Worm (Caenorhabditis elegans) whole organism, late embryonic: ENCODE results near the gene C42D4.13.

Experiments used
- F13H6.1 ChIP-seq: sonication (generic microtip); optimal IDR thresholded peaks from 2 replicates; lab custom pipeline; 2016; ENCODE audit warnings: missing genetic modification characterization, missing compliant biosample characterization
- K09A11.1 ChIP-seq: sonication (generic microtip); optimal IDR thresholded peaks from 2 replicates; lab custom pipeline; 2017; ENCODE audit warnings: antibody characterized with exemption, mild to moderate bottlenecking, missing genetic modification characterization, missing compliant biosample characterization; ENCODE audit not compliant: insufficient read depth
- T23F11.4 ChIP-seq: fragments of 200-800 bp; sonication (Bioruptor generic); optimal IDR thresholded peaks from 2 replicates; lab custom pipeline; 2018; ENCODE audit warnings: mild to moderate bottlenecking, missing genetic modification characterization, missing compliant biosample characterization
- ahr-1 ChIP-seq: sonication (generic microtip); optimal IDR thresholded peaks from 2 replicates; lab custom pipeline; 2016; ENCODE audit warnings: missing genetic modification characterization, missing compliant biosample characterization
- ama-1 ChIP-seq: fragments of 150-350 bp; optimal IDR thresholded peaks from 2 replicates; lab custom pipeline; 2014
- ceh-18 ChIP-seq: sonication (generic microtip); optimal IDR thresholded peaks from 2 replicates; lab custom pipeline; 2016; ENCODE audit warnings: missing genetic modification characterization, missing compliant biosample characterization
- ceh-19 ChIP-seq: fragments of 200-800 bp; sonication (Bioruptor generic); optimal IDR thresholded peaks from 2 replicates; lab custom pipeline; 2018; ENCODE audit warnings: mild to moderate bottlenecking, missing genetic modification characterization, missing compliant biosample characterization
- ceh-30 ChIP-seq: fragments of 150-350 bp; optimal IDR thresholded peaks from 2 replicates; lab custom pipeline; 2014; ENCODE audit warnings: missing biosample characterization, missing genetic modification characterization
- ceh-31 ChIP-seq: sonication (generic microtip); optimal IDR thresholded peaks from 2 replicates; lab custom pipeline; 2016; ENCODE audit warnings: missing genetic modification characterization, missing compliant biosample characterization
- ceh-45 ChIP-seq: fragments of 200-800 bp; sonication (Bioruptor generic); IDR thresholded peaks from 2 replicates; pipeline ENCODE4 v1.3.6; 2022; ENCODE audit warnings: missing genetic modification reagents, missing genetic modification characterization, missing compliant biosample characterization
- ceh-48 ChIP-seq: sonication (generic microtip); optimal IDR thresholded peaks from 2 replicates; lab custom pipeline; 2016; ENCODE audit warnings: missing genetic modification characterization, inconsistent platforms, missing compliant biosample characterization
- ceh-6 ChIP-seq: fragments of 200-800 bp; sonication (Bioruptor generic); optimal IDR thresholded peaks from 2 replicates; lab custom pipeline; 2018; ENCODE audit warnings: mild to moderate bottlenecking, missing genetic modification characterization, missing compliant biosample characterization
- dmd-4 ChIP-seq: sonication (generic microtip); optimal IDR thresholded peaks from 2 replicates; lab custom pipeline; 2016; ENCODE audit warnings: borderline replicate concordance, missing genetic modification characterization, missing compliant biosample characterization
- elt-2 ChIP-seq: sonication (generic microtip); optimal IDR thresholded peaks from 2 replicates; lab custom pipeline; 2016; ENCODE audit warnings: missing genetic modification reagents, missing genetic modification characterization, missing compliant biosample characterization
- elt-4 ChIP-seq: sonication (generic microtip); optimal IDR thresholded peaks from 2 replicates; lab custom pipeline; 2016; ENCODE audit warnings: missing genetic modification characterization, missing compliant biosample characterization
- eyg-1 ChIP-seq: sonication (generic microtip); optimal IDR thresholded peaks from 2 replicates; lab custom pipeline; 2016; ENCODE audit warnings: missing genotype, missing genetic modification characterization, missing compliant biosample characterization
- fax-1 ChIP-seq: sonication (generic microtip); optimal IDR thresholded peaks from 2 replicates; lab custom pipeline; 2016; ENCODE audit warnings: missing genotype, missing genetic modification characterization, missing compliant biosample characterization
- gmeb-2 ChIP-seq: sonication (generic microtip); optimal IDR thresholded peaks from 2 replicates; lab custom pipeline; 2016; ENCODE audit warnings: missing genetic modification characterization, inconsistent platforms, missing compliant biosample characterization
- lim-6 ChIP-seq: sonication (generic microtip); optimal IDR thresholded peaks from 2 replicates; lab custom pipeline; 2016; ENCODE audit warnings: missing genetic modification characterization, missing compliant biosample characterization
- nfya-1 ChIP-seq: sonication (generic microtip); optimal IDR thresholded peaks from 2 replicates; lab custom pipeline; 2017; ENCODE audit warnings: missing genetic modification characterization, mild to moderate bottlenecking, missing compliant biosample characterization, antibody characterized with exemption, moderate library complexity
- nhr-232 ChIP-seq: sonication (generic microtip); optimal IDR thresholded peaks from 2 replicates; lab custom pipeline; 2016; ENCODE audit warnings: missing genetic modification characterization, missing compliant biosample characterization
- npax-4 ChIP-seq: sonication (generic microtip); optimal IDR thresholded peaks from 2 replicates; lab custom pipeline; 2016; ENCODE audit warnings: missing genetic modification characterization, missing compliant biosample characterization
- odd-2 ChIP-seq: sonication (generic microtip); optimal IDR thresholded peaks from 2 replicates; lab custom pipeline; 2017; ENCODE audit warnings: antibody characterized with exemption, mild to moderate bottlenecking, missing genetic modification characterization, missing compliant biosample characterization
- pag-3 ChIP-seq: sonication (generic microtip); optimal IDR thresholded peaks from 2 replicates; lab custom pipeline; 2016; ENCODE audit warnings: missing compliant biosample characterization, missing genetic modification characterization, borderline replicate concordance
- pqm-1 ChIP-seq: sonication (generic microtip); optimal IDR thresholded peaks from 2 replicates; lab custom pipeline; 2016; ENCODE audit warnings: missing genetic modification characterization, missing compliant biosample characterization
- rnt-1 ChIP-seq: sonication (generic microtip); optimal IDR thresholded peaks from 2 replicates; lab custom pipeline; 2016; ENCODE audit warnings: missing genetic modification characterization, missing compliant biosample characterization
- sdc-2 ChIP-seq: sonication (generic microtip); optimal IDR thresholded peaks from 2 replicates; lab custom pipeline; 2016; ENCODE audit warnings: missing genotype, missing genetic modification characterization, missing compliant biosample characterization
- sox-2 ChIP-seq: fragments of 200-800 bp; sonication (Bioruptor generic); IDR thresholded peaks from 2 replicates; pipeline ENCODE4 v1.3.6; 2022; ENCODE audit warnings: missing genetic modification reagents, missing genetic modification characterization, missing compliant biosample characterization
- syd-9 ChIP-seq: sonication (generic microtip); optimal IDR thresholded peaks from 2 replicates; lab custom pipeline; 2016; ENCODE audit warnings: mild to moderate bottlenecking, missing genetic modification characterization, moderate library complexity, missing compliant biosample characterization
- tbx-7 ChIP-seq: sonication (generic microtip); optimal IDR thresholded peaks from 2 replicates; lab custom pipeline; 2016; ENCODE audit warnings: missing genotype, missing genetic modification characterization, missing compliant biosample characterization
- unc-3 ChIP-seq, 2 experiments: fragments of 200-800 bp in 1 of 2; sonication (Bioruptor generic) in 1 of 2; sonication (generic microtip) in 1 of 2; conservative IDR thresholded peaks in 1 of 2; optimal IDR thresholded peaks in 1 of 2; 2 replicates each; pipeline versions ENCODE4 v1.3.6 to Lab custom; 2016 to 2022; ENCODE audit warnings: missing compliant biosample characterization in 2 of 2, missing genetic modification characterization in 2 of 2, missing genetic modification reagents in 1 of 2
- unc-42 ChIP-seq: sonication (generic microtip); optimal IDR thresholded peaks from 2 replicates; lab custom pipeline; 2016; ENCODE audit warnings: missing genotype, missing genetic modification characterization, missing compliant biosample characterization
- unc-55 ChIP-seq: sonication (generic microtip); optimal IDR thresholded peaks from 2 replicates; lab custom pipeline; 2017; ENCODE audit warnings: missing biosample characterization, missing genetic modification reagents, missing genetic modification characterization

Gene C42D4.13

DNA sequence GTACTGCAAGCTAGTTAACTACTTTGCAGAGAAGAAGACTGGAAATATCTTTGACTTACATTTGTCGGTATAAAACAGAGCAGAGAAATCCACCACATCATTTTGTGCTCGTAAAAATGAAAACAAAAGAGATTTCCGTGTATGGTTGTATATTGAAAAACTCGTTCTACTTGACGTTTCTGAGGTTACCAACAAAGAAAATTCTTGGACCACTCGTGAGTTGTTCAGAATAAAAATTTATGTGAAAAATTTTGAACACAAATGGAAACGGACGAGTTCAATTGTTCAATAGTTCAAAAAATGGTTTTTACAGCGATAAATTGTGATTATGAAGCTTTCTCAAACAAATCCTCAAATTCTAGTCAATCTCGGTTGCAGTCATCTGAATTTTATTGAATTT lies 3.3 kb downstream of the C42D4.13 start, which contains the start of gene clec-179:
clec-179 (minus strand) TSS at position 101 of the 400 bp plus-strand sequence.
- TF ChIP-seq gmeb-2 (tag; lab: Kevin White, UChicago) (no peak), F13H6.1 (tag; lab: Kevin White, UChicago) (no peak)

DNA sequence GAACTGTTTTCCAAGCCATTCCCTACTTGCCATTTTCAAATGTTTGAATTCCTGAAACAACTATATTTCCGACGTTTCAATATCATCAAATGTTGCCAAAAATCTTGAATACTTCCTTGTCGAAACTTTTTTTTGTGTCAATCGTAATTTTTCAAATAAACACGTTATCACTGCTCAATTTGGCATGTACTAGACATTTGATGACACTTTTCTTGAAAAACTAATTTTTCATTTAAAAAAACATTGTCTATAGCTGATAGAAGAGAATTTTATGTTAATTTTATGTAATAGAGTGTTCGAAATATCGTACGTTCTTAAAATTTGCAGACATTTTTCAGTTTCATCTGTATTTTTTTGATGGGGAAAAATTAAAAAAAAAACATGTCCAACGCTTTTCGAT lies 5.1 kb downstream of the C42D4.13 start:
- no peak for TF ChIP-seq ceh-31 (tag; lab: Kevin White, UChicago)
- no peak for TF ChIP-seq pag-3 (tag; lab: Kevin White, UChicago)
- TF ChIP-seq tbx-7 (tag; lab: Kevin White, UChicago): no peak
- no peak for TF ChIP-seq unc-42 (tag; lab: Kevin White, UChicago)
- TF ChIP-seq ceh-6: no peak
- TF ChIP-seq odd-2 (tag; lab: Kevin White, UChicago): no peak
- TF ChIP-seq ceh-48 (tag; lab: Kevin White, UChicago): no peak
- no peak for TF ChIP-seq T23F11.4
- no peak for TF ChIP-seq lim-6 (tag; lab: Kevin White, UChicago)
- no peak for TF ChIP-seq rnt-1 (tag; lab: Kevin White, UChicago)

DNA sequence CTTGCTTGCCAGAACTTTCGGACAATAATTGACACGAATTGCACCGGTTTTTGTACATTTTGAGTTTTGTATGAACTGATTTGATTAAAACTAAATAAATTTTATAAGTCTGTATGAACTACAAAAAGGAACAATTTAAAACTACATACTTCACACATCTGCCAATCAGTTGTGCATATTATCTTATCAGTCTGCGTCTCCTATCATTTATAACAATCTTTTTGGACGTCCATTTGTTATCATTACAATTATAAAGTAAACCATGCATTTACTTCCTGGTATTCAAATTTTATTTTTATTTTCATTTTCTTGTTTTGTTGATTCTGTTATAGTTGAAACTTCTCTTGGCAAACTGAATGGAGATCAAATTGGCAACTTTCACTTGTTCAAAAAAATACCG lies 7.6 kb downstream of the C42D4.13 start, which contains the start of gene cest-10:
cest-10 (plus strand) TSS at position 254 of the 400 bp plus-strand sequence.
- TF ChIP-seq ama-1 (lab: Kevin White, UChicago): no peak
- no peak for TF ChIP-seq unc-42 (tag; lab: Kevin White, UChicago)
- TF ChIP-seq unc-55 (GFP tag; lab: Kevin White, UChicago): no peak
- no peak for TF ChIP-seq ceh-19
- peak; percentile 71 for TF ChIP-seq elt-2

- TF ChIP-seq odd-2 (tag; lab: Kevin White, UChicago) (no peak), sox-2 (GFP tag; lab: Robert Waterston, UW) (no peak), ceh-30 (tag; lab: Kevin White, UChicago) (no peak), dmd-4 (tag; lab: Kevin White, UChicago) (no peak), fax-1 (no peak), npax-4 (tag; lab: Kevin White, UChicago) (no peak), nfya-1 (tag; lab: Kevin White, UChicago) (no peak), ceh-48 (tag; lab: Kevin White, UChicago) (no peak), sdc-2 (tag; lab: Kevin White, UChicago) (no peak)
Observed at ce11 chrIV:7178942-7179341, 9.0 kb downstream of the C42D4.13 start, which contains the start of gene C42D4.3. C42D4.3 (plus strand) TSS chrIV:7179239.

DNA sequence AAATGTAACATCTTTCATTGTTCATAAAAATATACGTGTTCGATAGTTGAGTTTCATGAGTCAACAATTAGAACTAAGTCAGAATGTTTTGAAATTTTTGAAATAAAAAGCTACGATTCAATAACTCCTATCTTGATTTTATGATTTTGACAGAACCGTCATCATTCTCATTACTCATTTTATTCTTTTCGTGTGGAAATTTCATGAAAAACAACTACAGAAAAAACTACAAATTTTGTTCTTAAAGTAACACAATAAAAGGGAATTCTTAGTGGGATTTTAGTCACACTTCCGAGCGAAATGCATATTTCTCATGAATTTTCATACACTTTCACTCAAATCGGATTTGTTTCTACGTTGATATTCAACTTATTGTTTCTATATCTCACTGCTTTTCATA lies 11.0 kb downstream of the C42D4.13 start, which contains the start of gene str-44:
str-44 (plus strand) TSS at position 301 of the 400 bp plus-strand sequence.
- TF ChIP-seq ceh-18 (tag; lab: Kevin White, UChicago) (no peak), ceh-31 (tag; lab: Kevin White, UChicago) (no peak), eyg-1 (tag; lab: Kevin White, UChicago) (no peak), dmd-4 (tag; lab: Kevin White, UChicago) (no peak), ceh-45 (GFP tag; lab: Robert Waterston, UW) (no peak), elt-4 (tag; lab: Kevin White, UChicago) (no peak), lim-6 (tag; lab: Kevin White, UChicago) (no peak), ceh-30 (tag; lab: Kevin White, UChicago) (no peak), unc-3 (GFP tag; conservative IDR thresholded peaks at IDR 0.05; lab: Robert Waterston, UW) (no peak), unc-3 (tag; optimal IDR thresholded peaks at IDR 0.05; lab: Kevin White, UChicago) (no peak), elt-2 (no peak), rnt-1 (tag; lab: Kevin White, UChicago) (no peak), ahr-1 (tag; lab: Kevin White, UChicago) (no peak), nhr-232 (tag; lab: Kevin White, UChicago) (no peak), unc-55 (GFP tag; lab: Kevin White, UChicago) (no peak), pqm-1 (tag; lab: Kevin White, UChicago) (no peak), syd-9 (tag; lab: Kevin White, UChicago) (no peak), T23F11.4 (no peak), K09A11.1 (tag; lab: Kevin White, UChicago) (no peak)
